Worm (Caenorhabditis elegans) whole organism, mixed stage, embryonic: ENCODE measurements around the gene M7.8.

Source experiments
- M03D4.4 ChIP-seq: sonication (generic microtip); optimal IDR thresholded peaks from 2 replicates; lab custom pipeline; 2017; ENCODE audit warnings: mild to moderate bottlenecking, missing genetic modification characterization, missing compliant biosample characterization
- bed-3 ChIP-seq: fragments of 200-800 bp; sonication (Bioruptor generic); optimal IDR thresholded peaks from 3 replicates; lab custom pipeline; 2018; ENCODE audit warnings: mild to moderate bottlenecking, missing genetic modification characterization, moderate library complexity, missing compliant biosample characterization
- blmp-1 ChIP-seq: fragments of 150-350 bp; optimal IDR thresholded peaks from 2 replicates; lab custom pipeline; 2014; ENCODE audit warnings: missing biosample characterization, missing genetic modification characterization
- ceh-39 ChIP-seq: fragments of 150-350 bp; optimal IDR thresholded peaks from 2 replicates; lab custom pipeline; 2014; ENCODE audit warnings: missing biosample characterization, missing genetic modification characterization
- ceh-43 ChIP-seq: fragments of 200-800 bp; sonication (Bioruptor generic); optimal IDR thresholded peaks from 2 replicates; lab custom pipeline; 2018; ENCODE audit warnings: mild to moderate bottlenecking, missing genetic modification characterization, moderate library complexity, missing compliant biosample characterization
- ceh-83 ChIP-seq: fragments of 200-800 bp; sonication (Bioruptor generic); optimal IDR thresholded peaks from 2 replicates; lab custom pipeline; 2018; ENCODE audit warnings: mild to moderate bottlenecking, missing genetic modification characterization, missing compliant biosample characterization
- ces-1 ChIP-seq: fragments of 150-350 bp; optimal IDR thresholded peaks from 2 replicates; lab custom pipeline; 2014; ENCODE audit warnings: missing biosample characterization, missing genetic modification reagents, missing genetic modification characterization
- cnd-1 ChIP-seq: fragments of 200-800 bp; sonication (Bioruptor generic); optimal IDR thresholded peaks from 2 replicates; lab custom pipeline; 2018; ENCODE audit warnings: mild to moderate bottlenecking, missing genetic modification characterization, missing compliant biosample characterization
- drap-1 ChIP-seq: fragments of 200-800 bp; sonication (Bioruptor generic); optimal IDR thresholded peaks from 3 replicates; lab custom pipeline; 2018; ENCODE audit warnings: mild to moderate bottlenecking, missing genetic modification characterization, missing compliant biosample characterization
- elt-3 ChIP-seq: fragments of 150-350 bp; optimal IDR thresholded peaks from 2 replicates; lab custom pipeline; 2014; ENCODE audit warnings: missing biosample characterization, missing genetic modification characterization
- flh-1 ChIP-seq: fragments of 200-800 bp; sonication (Bioruptor generic); optimal IDR thresholded peaks from 2 replicates; lab custom pipeline; 2018; ENCODE audit warnings: mild to moderate bottlenecking, missing genetic modification characterization, moderate library complexity, missing compliant biosample characterization
- ham-2 ChIP-seq: fragments of 200-800 bp; sonication (Bioruptor generic); optimal IDR thresholded peaks from 2 replicates; lab custom pipeline; 2018; ENCODE audit warnings: mild to moderate bottlenecking, missing genetic modification characterization, missing compliant biosample characterization
- hlh-1 ChIP-seq: fragments of 150-350 bp; optimal IDR thresholded peaks from 2 replicates; lab custom pipeline; 2014; ENCODE audit warnings: missing biosample characterization, missing genetic modification reagents, missing genetic modification characterization
- lin-13 ChIP-seq: fragments of 150-350 bp; optimal IDR thresholded peaks from 2 replicates; lab custom pipeline; 2014; ENCODE audit warnings: missing biosample characterization, missing genetic modification characterization
- lin-32 ChIP-seq: fragments of 200-800 bp; sonication (Bioruptor generic); optimal IDR thresholded peaks from 2 replicates; lab custom pipeline; 2018; ENCODE audit warnings: mild to moderate bottlenecking, missing genetic modification characterization, missing compliant biosample characterization
- lsy-2 ChIP-seq: fragments of 150-350 bp; optimal IDR thresholded peaks from 2 replicates; lab custom pipeline; 2014; ENCODE audit warnings: missing biosample characterization, missing genetic modification characterization
- mep-1 ChIP-seq: fragments of 150-350 bp; optimal IDR thresholded peaks from 2 replicates; lab custom pipeline; 2017; ENCODE audit warnings: missing biosample characterization, missing genetic modification reagents, missing genetic modification characterization, inconsistent platforms
- mls-2 ChIP-seq: sonication (generic microtip); optimal IDR thresholded peaks from 2 replicates; lab custom pipeline; 2016; ENCODE audit warnings: mild to moderate bottlenecking, missing genetic modification characterization, moderate library complexity, missing compliant biosample characterization
- nhr-237 ChIP-seq: fragments of 150-350 bp; optimal IDR thresholded peaks from 2 replicates; lab custom pipeline; 2014; ENCODE audit warnings: missing biosample characterization, missing genetic modification characterization
- nhr-28 ChIP-seq: fragments of 150-350 bp; optimal IDR thresholded peaks from 2 replicates; lab custom pipeline; 2014; ENCODE audit warnings: missing biosample characterization, missing genetic modification characterization
- nhr-76 ChIP-seq: sonication (generic microtip); optimal IDR thresholded peaks from 2 replicates; lab custom pipeline; 2017; ENCODE audit warnings: missing biosample characterization, missing genetic modification characterization
- pha-4 ChIP-seq: fragments of 150-350 bp; optimal IDR thresholded peaks from 2 replicates; lab custom pipeline; 2018; ENCODE audit warnings: missing biosample characterization, missing genetic modification reagents, missing genetic modification characterization
- sem-2 ChIP-seq: fragments of 200-800 bp; sonication (Bioruptor generic); optimal IDR thresholded peaks from 2 replicates; lab custom pipeline; 2018; ENCODE audit warnings: mild to moderate bottlenecking, missing genetic modification characterization, missing compliant biosample characterization
- snpc-4 ChIP-seq: fragments of 150-350 bp; optimal IDR thresholded peaks from 2 replicates; lab custom pipeline; 2014; ENCODE audit warnings: missing biosample characterization, missing genetic modification characterization
- sptf-1 ChIP-seq: sonication (generic microtip); optimal IDR thresholded peaks from 2 replicates; lab custom pipeline; 2017; ENCODE audit warnings: mild to moderate bottlenecking, missing genetic modification characterization, moderate library complexity, missing compliant biosample characterization
- tbx-8 ChIP-seq: fragments of 200-800 bp; sonication (Bioruptor generic); optimal IDR thresholded peaks from 2 replicates; lab custom pipeline; 2018; ENCODE audit warnings: mild to moderate bottlenecking, missing genetic modification characterization, moderate library complexity, missing compliant biosample characterization
- unc-120 ChIP-seq: sonication (generic microtip); optimal IDR thresholded peaks from 2 replicates; lab custom pipeline; 2017; ENCODE audit warnings: missing genetic modification characterization, missing compliant biosample characterization; ENCODE audit not compliant: poor library complexity, severe bottlenecking
- unc-39 ChIP-seq: fragments of 150-350 bp; optimal IDR thresholded peaks from 2 replicates; lab custom pipeline; 2014; ENCODE audit warnings: missing biosample characterization, missing genetic modification characterization
- unc-62 ChIP-seq: fragments of 150-350 bp; optimal IDR thresholded peaks from 2 replicates; lab custom pipeline; 2014; ENCODE audit warnings: missing biosample characterization, missing genetic modification reagents, missing genetic modification characterization
- zip-8 ChIP-seq: fragments of 150-350 bp; optimal IDR thresholded peaks from 2 replicates; lab custom pipeline; 2014; ENCODE audit warnings: missing biosample characterization, missing genetic modification characterization
- ztf-11 ChIP-seq: fragments of 150-350 bp; optimal IDR thresholded peaks from 2 replicates; lab custom pipeline; 2014; ENCODE audit warnings: missing biosample characterization, missing genetic modification characterization

The M7.8 gene

ce11 chrIV:11112641-11113040 is 17.8 kb upstream of the M7.8 start, which contains the start of gene clc-9:
Gene clc-9 (plus strand): TSS chrIV:11112941.
- TF ChIP-seq tbx-8 (no peak), ceh-43 (GFP tag; lab: Kevin White, UChicago) (no peak), ces-1 (GFP tag; lab: Kevin White, UChicago) (no peak), nhr-237 (tag; lab: Kevin White, UChicago) (no peak), drap-1 (GFP tag; lab: Kevin White, UChicago) (no peak), unc-120 (tag; lab: Kevin White, UChicago) (no peak), blmp-1 (tag; lab: Kevin White, UChicago) (no peak), nhr-76 (tag; lab: Kevin White, UChicago) (no peak), mep-1 (tag; lab: Kevin White, UChicago) (no peak), unc-62 (GFP tag; lab: Kevin White, UChicago) (no peak), cnd-1 (tag; lab: Kevin White, UChicago) (no peak), M03D4.4 (tag; lab: Kevin White, UChicago) (no peak), hlh-1 (no peak)
- TF ChIP-seq, all 35 proteins: peak for 0

- no peak for TF ChIP-seq bed-3 (GFP tag; lab: Kevin White, UChicago)
- TF ChIP-seq hlh-1: peak; percentile 75
- no peak for TF ChIP-seq ztf-11 (tag; lab: Kevin White, UChicago)
- TF ChIP-seq drap-1 (GFP tag; lab: Kevin White, UChicago): no peak
- TF ChIP-seq, all 35 proteins: peak for 1
Measured at ce11 chrIV:11111898-11112297, 17.0 kb upstream of the M7.8 start.

- no peak for TF ChIP-seq zip-8
- TF ChIP-seq mep-1 (tag; lab: Kevin White, UChicago): peak; percentile 41
- peak; percentile 58 for TF ChIP-seq lin-13 (tag; lab: Kevin White, UChicago)
- no peak for TF ChIP-seq tbx-8
- TF ChIP-seq mls-2: no peak
- peak; percentile 37 for TF ChIP-seq hlh-1
- no peak for TF ChIP-seq ztf-11 (tag; lab: Kevin White, UChicago)
- TF ChIP-seq ceh-39 (tag; lab: Kevin White, UChicago): peak; percentile 10
- no peak for TF ChIP-seq blmp-1 (tag; lab: Kevin White, UChicago)
- TF ChIP-seq unc-39 (tag; lab: Kevin White, UChicago): no peak
- peak; percentile 76 for TF ChIP-seq lsy-2 (tag; lab: Kevin White, UChicago)
- peak; percentile 82 for TF ChIP-seq ces-1 (GFP tag; lab: Kevin White, UChicago)
- no peak for TF ChIP-seq sptf-1 (tag; lab: Kevin White, UChicago)
- TF ChIP-seq drap-1 (GFP tag; lab: Kevin White, UChicago): no peak
- TF ChIP-seq ham-2: no peak
- peak; percentile 33 for TF ChIP-seq nhr-237 (tag; lab: Kevin White, UChicago)
- TF ChIP-seq sem-2: no peak
- peak; percentile 41 for TF ChIP-seq pha-4 (tag; lab: Kevin White, UChicago)
Measured at ce11 chrIV:11110995-11111619, 16.2 kb upstream of the M7.8 start, which contains the start of gene rps-5. Gene rps-5 (minus strand): TSS chrIV:11111045.

ce11 chrIV:11109771-11110170 is 14.9 kb upstream of the M7.8 start, which contains the start of gene pigk-1:
Gene pigk-1 (minus strand): TSS chrIV:11110018.
- TF ChIP-seq snpc-4 (no peak), elt-3 (tag; lab: Kevin White, UChicago) (no peak), mls-2 (no peak), sem-2 (no peak), tbx-8 (no peak), nhr-28 (tag; lab: Kevin White, UChicago) (no peak), bed-3 (GFP tag; lab: Kevin White, UChicago) (no peak), M03D4.4 (tag; lab: Kevin White, UChicago) (no peak), mep-1 (tag; lab: Kevin White, UChicago) (no peak), hlh-1 (no peak), unc-39 (tag; lab: Kevin White, UChicago) (no peak), nhr-237 (tag; lab: Kevin White, UChicago) (no peak), lsy-2 (tag; lab: Kevin White, UChicago) (no peak), flh-1 (GFP tag; lab: Kevin White, UChicago) (no peak)

- TF ChIP-seq M03D4.4 (tag; lab: Kevin White, UChicago): no peak
- no peak for TF ChIP-seq ceh-83 (GFP tag; lab: Kevin White, UChicago)
- no peak for TF ChIP-seq sem-2
- no peak for TF ChIP-seq tbx-8
- no peak for TF ChIP-seq pha-4 (tag; lab: Kevin White, UChicago)
- TF ChIP-seq lin-32: no peak
- TF ChIP-seq ceh-43 (GFP tag; lab: Kevin White, UChicago): no peak
- TF ChIP-seq ces-1 (GFP tag; lab: Kevin White, UChicago): no peak
- TF ChIP-seq blmp-1 (tag; lab: Kevin White, UChicago): no peak
- no peak for TF ChIP-seq mls-2
- no peak for TF ChIP-seq flh-1 (GFP tag; lab: Kevin White, UChicago)
- TF ChIP-seq lsy-2 (tag; lab: Kevin White, UChicago): no peak
- no peak for TF ChIP-seq unc-62 (GFP tag; lab: Kevin White, UChicago)
- TF ChIP-seq snpc-4: no peak
Measured at ce11 chrIV:11105724-11106123, 10.8 kb upstream of the M7.8 start, which contains the start of gene srlf-24. Gene srlf-24 (minus strand): TSS chrIV:11105824.
